Fruit fly (Drosophila melanogaster): ENCODE data around the gene yip7.

dm6 chr3L:6065881-6066389 lies 30.9 kb downstream of the yip7 start, which contains the start of gene CG42269:
- TF ChIP-seq h (GFP tag; optimal IDR thresholded peaks at IDR 0.05): peak; percentile 44
- peak; percentile 0 for TF ChIP-seq Rel (GFP tag; optimal IDR thresholded peaks at IDR 0.05)
- no peak for TF ChIP-seq Rel (tag; optimal IDR thresholded peaks at IDR 0.05)
- TF ChIP-seq CG9705 (GFP tag; optimal IDR thresholded peaks at IDR 0.05): no peak
- no peak for TF ChIP-seq Hnf4 (GFP tag; optimal IDR thresholded peaks at IDR 0.05)
- no peak for TF ChIP-seq Myc (optimal IDR thresholded peaks at IDR 0.05)

Measured in whole organism, wandering third instar larva.